Fruit fly (Drosophila melanogaster) whole organism, embryonic: ENCODE results near the gene CG14395.
A peak's percentile ranks its signal among the peaks of the same experiment; 100 is the strongest.

Experiments used
- Antp ChIP-seq: fragments of 200-800 bp; sonication (Bioruptor generic); optimal IDR thresholded peaks from 3 replicates; lab custom pipeline; 2016; ENCODE audit warnings: missing biosample characterization, missing genetic modification characterization
- Bgb ChIP-seq: fragments of 200-800 bp; sonication (Bioruptor generic); IDR thresholded peaks from 2 replicates; pipeline ENCODE4 v1.3.6; 2022; ENCODE audit warnings: missing biosample characterization, missing genetic modification characterization; ENCODE audit not compliant: partially characterized antibody
- CG10431 ChIP-seq: fragments of 200-800 bp; sonication (Bioruptor generic); optimal IDR thresholded peaks from 3 replicates; lab custom pipeline; 2018; ENCODE audit warnings: missing biosample characterization, mild to moderate bottlenecking, missing genetic modification characterization
- CG11560 ChIP-seq: fragments of 200-800 bp; sonication (Bioruptor generic); IDR thresholded peaks from 3 replicates; pipeline ENCODE4 v1.3.6; 2022; ENCODE audit warnings: missing biosample characterization, missing genetic modification characterization
- CG13894 ChIP-seq: fragments of 200-800 bp; sonication (Bioruptor generic); optimal IDR thresholded peaks from 3 replicates; lab custom pipeline; 2018; ENCODE audit warnings: missing biosample characterization, mild to moderate bottlenecking, missing genetic modification characterization, moderate library complexity
- CG15073 ChIP-seq: fragments of 200-800 bp; sonication (Bioruptor generic); optimal IDR thresholded peaks from 2 replicates; lab custom pipeline; 2016; ENCODE audit warnings: missing biosample characterization, missing genetic modification characterization
- CG15696 ChIP-seq: fragments of 200-800 bp; sonication (Bioruptor generic); optimal IDR thresholded peaks from 2 replicates; lab custom pipeline; 2019; ENCODE audit warnings: missing biosample characterization, mild to moderate bottlenecking, missing genetic modification characterization, moderate library complexity
- CG16863 ChIP-seq: fragments of 200-800 bp; sonication (Bioruptor generic); optimal IDR thresholded peaks from 3 replicates; lab custom pipeline; 2016; ENCODE audit warnings: missing biosample characterization, missing genetic modification characterization
- CG18599 ChIP-seq: fragments of 200-800 bp; sonication (Bioruptor generic); optimal IDR thresholded peaks from 3 replicates; lab custom pipeline; 2017; ENCODE audit warnings: missing biosample characterization, missing genetic modification characterization, mild to moderate bottlenecking, moderate library complexity, missing genetic modification reagents
- CG3847 ChIP-seq: fragments of 200-800 bp; sonication (Bioruptor generic); IDR thresholded peaks from 2 replicates; pipeline ENCODE4 v1.3.6; 2022; ENCODE audit warnings: missing biosample characterization, missing genetic modification characterization
- CG4328 ChIP-seq: fragments of 200-800 bp; sonication (Bioruptor generic); optimal IDR thresholded peaks from 3 replicates; lab custom pipeline; 2017; ENCODE audit warnings: missing biosample characterization, missing genetic modification reagents, missing genetic modification characterization
- CG4404 ChIP-seq: fragments of 200-800 bp; sonication (Bioruptor generic); IDR thresholded peaks from 2 replicates; pipeline ENCODE4 v1.3.6; 2022; ENCODE audit warnings: missing biosample characterization, missing genetic modification characterization
- CG6813 ChIP-seq: fragments of 200-800 bp; sonication (Bioruptor generic); optimal IDR thresholded peaks from 2 replicates; lab custom pipeline; 2017; ENCODE audit warnings: missing biosample characterization, missing genetic modification characterization, mild to moderate bottlenecking, moderate library complexity, missing genetic modification reagents
- CG7987 ChIP-seq: fragments of 200-800 bp; sonication (Bioruptor generic); optimal IDR thresholded peaks from 2 replicates; lab custom pipeline; 2018; ENCODE audit warnings: missing biosample characterization, mild to moderate bottlenecking, missing genetic modification characterization, moderate library complexity
- CG8388 ChIP-seq: fragments of 200-800 bp; sonication (Bioruptor generic); optimal IDR thresholded peaks from 2 replicates; lab custom pipeline; 2019; ENCODE audit warnings: missing biosample characterization, mild to moderate bottlenecking, missing genetic modification characterization, moderate library complexity
- CG8924 ChIP-seq: fragments of 200-800 bp; optimal IDR thresholded peaks from 3 replicates; lab custom pipeline; 2019; ENCODE audit warnings: missing biosample characterization, mild to moderate bottlenecking, missing genetic modification characterization, moderate library complexity
- Dek ChIP-seq: fragments of 200-800 bp; sonication (Bioruptor generic); optimal IDR thresholded peaks from 3 replicates; lab custom pipeline; 2019; ENCODE audit warnings: missing biosample characterization, mild to moderate bottlenecking, missing genetic modification characterization, moderate library complexity
- Ets97D ChIP-seq: fragments of 200-800 bp; sonication (Bioruptor generic); optimal IDR thresholded peaks from 3 replicates; lab custom pipeline; 2016; ENCODE audit warnings: missing biosample characterization, missing genetic modification characterization
- HLH3B ChIP-seq: fragments of 200-800 bp; sonication (Bioruptor generic); IDR thresholded peaks from 2 replicates; pipeline ENCODE4 v1.3.6; 2022; ENCODE audit warnings: missing biosample characterization, missing genetic modification characterization
- Med ChIP-seq: fragments of 200-800 bp; sonication (Bioruptor generic); peaks from one replicate; lab custom pipeline; 2016; ENCODE audit warnings: missing biosample characterization, missing genetic modification characterization, mild to moderate bottlenecking, inconsistent platforms, moderate library complexity
- NfI ChIP-seq: fragments of 200-800 bp; sonication (Bioruptor generic); optimal IDR thresholded peaks from 3 replicates; lab custom pipeline; 2018; ENCODE audit warnings: missing biosample characterization, mild to moderate bottlenecking, missing genetic modification characterization, moderate library complexity
- Pdp1 ChIP-seq, 2 experiments: fragments of 200-800 bp; sonication (Bioruptor generic); optimal IDR thresholded peaks; 3 replicates each; lab custom pipeline; 2016; ENCODE audit warnings: missing biosample characterization in 2 of 2, missing genetic modification characterization in 2 of 2, mild to moderate bottlenecking in 1 of 2, moderate library complexity in 1 of 2
- Tbp ChIP-seq: fragments of >200 bp; optimal IDR thresholded peaks from 2 replicates; lab custom pipeline; 2018; ENCODE audit warnings: missing biosample characterization, missing genetic modification characterization
- bbx ChIP-seq: fragments of 200-800 bp; sonication (Bioruptor generic); IDR thresholded peaks from 2 replicates; pipeline ENCODE4 v1.3.6; 2022; ENCODE audit warnings: missing biosample characterization, missing genetic modification characterization; ENCODE audit not compliant: partially characterized antibody
- cato ChIP-seq: fragments of 200-800 bp; sonication (Bioruptor generic); optimal IDR thresholded peaks from 2 replicates; lab custom pipeline; 2016; ENCODE audit warnings: missing biosample characterization, missing genetic modification characterization, borderline replicate concordance
- dysf ChIP-seq: fragments of 200-800 bp; sonication (Bioruptor generic); IDR thresholded peaks from 3 replicates; pipeline ENCODE4 v1.3.6; 2022; ENCODE audit warnings: missing biosample characterization, missing genetic modification characterization
- ftz-f1 ChIP-seq: fragments of 200-800 bp; sonication (Bioruptor generic); optimal IDR thresholded peaks from 2 replicates; lab custom pipeline; 2016; ENCODE audit warnings: missing biosample characterization, missing genetic modification characterization
- gsb ChIP-seq: fragments of 200-800 bp; sonication (Bioruptor generic); IDR thresholded peaks from 2 replicates; pipeline ENCODE4 v1.3.6; 2022; ENCODE audit warnings: missing biosample characterization, missing genetic modification characterization
- lola ChIP-seq, 3 experiments: fragments of >200 bp in 2 of 3; fragments of 200-800 bp in 1 of 3; sonication (Bioruptor generic) in 1 of 3; optimal IDR thresholded peaks; 2 replicates each; lab custom pipeline; 2017 to 2019; ENCODE audit warnings: missing biosample characterization in 3 of 3, missing genetic modification characterization in 3 of 3, mild to moderate bottlenecking in 1 of 3, moderate library complexity in 1 of 3
- lov ChIP-seq, 2 experiments: fragments of 200-800 bp in 1 of 2; fragments of >200 bp in 1 of 2; sonication (Bioruptor generic) in 1 of 2; IDR thresholded peaks in 1 of 2; optimal IDR thresholded peaks in 1 of 2; 2 replicates in 1 of 2; 3 replicates in 1 of 2; pipeline versions ENCODE4 v1.3.6 to Lab custom; 2017 to 2022; ENCODE audit warnings: missing biosample characterization in 1 of 2, missing genetic modification characterization in 1 of 2
- nmo ChIP-seq: fragments of 200-800 bp; sonication (Bioruptor generic); optimal IDR thresholded peaks from 2 replicates; lab custom pipeline; 2018; ENCODE audit warnings: missing biosample characterization, mild to moderate bottlenecking, missing genetic modification characterization, moderate library complexity
- org-1 ChIP-seq: fragments of 200-800 bp; sonication (Bioruptor generic); optimal IDR thresholded peaks from 2 replicates; lab custom pipeline; 2017; ENCODE audit warnings: missing biosample characterization, missing genetic modification characterization
- row ChIP-seq: fragments of 200-800 bp; sonication (Bioruptor generic); IDR thresholded peaks from 3 replicates; pipeline ENCODE4 v1.3.6; 2022; ENCODE audit warnings: missing biosample characterization, missing genetic modification characterization
- stwl ChIP-seq: fragments of 200-800 bp; sonication (Bioruptor generic); optimal IDR thresholded peaks from 3 replicates; lab custom pipeline; 2018; ENCODE audit warnings: missing biosample characterization, mild to moderate bottlenecking, missing genetic modification characterization, moderate library complexity

The CG14395 gene

dm6 chr3R:12630369-12630768 lies 32.3 kb upstream of the CG14395 start, which contains the start of gene Not10 (continued):
- TF ChIP-seq Bgb (peak; percentile 43; the same call in 1 of the 2 replicates), nmo (GFP tag; lab: Kevin White, UChicago) (peak; percentile 61), CG13894 (no peak), Ets97D (GFP tag; lab: Kevin White, UChicago) (no peak), HLH3B (GFP tag; lab: Robert Waterston, UW) (peak; percentile 35; the same call in 1 of the 2 replicates), CG8388 (peak; percentile 5), NfI (GFP tag; lab: Kevin White, UChicago) (peak; percentile 48), lov (optimal IDR thresholded peaks at IDR 0.05; lab: Kevin White, UChicago) (no peak), lov (GFP tag; IDR thresholded peaks at IDR 0.05; lab: Robert Waterston, UW) (no peak), Dek (tag; lab: Kevin White, UChicago) (peak; percentile 59), CG15073 (GFP tag; lab: Kevin White, UChicago) (no peak), CG7987 (GFP tag; lab: Kevin White, UChicago) (no peak), Antp (no peak), lola (GFP tag; optimal IDR thresholded peaks at IDR 0.05; lab: Kevin White, UChicago) (peak in 1 of 3 experiments; percentile 11), stwl (peak; percentile 55), row (GFP tag; lab: Robert Waterston, UW) (peak; percentile 79), dysf (GFP tag; lab: Robert Waterston, UW) (no peak), ftz-f1 (GFP tag; lab: Kevin White, UChicago) (no peak), CG18599 (GFP tag; lab: Kevin White, UChicago) (no peak), Med (GFP tag; lab: Kevin White, UChicago) (peak; percentile 46), gsb (no peak), CG15696 (peak; percentile 60), CG3847 (GFP tag; lab: Robert Waterston, UW) (peak; percentile 64), CG10431 (GFP tag; lab: Kevin White, UChicago) (no peak), CG4328 (GFP tag; lab: Kevin White, UChicago) (peak; percentile 36)
- TF ChIP-seq, all 482 proteins: peak for 120

- TF ChIP-seq CG4404 (no peak), org-1 (no peak), CG16863 (GFP tag; lab: Kevin White, UChicago) (no peak), cato (GFP tag; lab: Kevin White, UChicago) (no peak)
Observed at dm6 chr3R:12633059-12633458, 29.6 kb upstream of the CG14395 start, which contains the start of gene CG18530. TSS of gene CG18530 (plus strand) at chr3R:12633359.

dm6 chr3R:12634617-12635016 lies 28.0 kb upstream of the CG14395 start, which contains the start of gene CG11598:
TSS of gene CG11598 (plus strand) at chr3R:12634917.
- TF ChIP-seq Tbp (GFP tag; lab: Kevin White, UChicago) (no peak), bbx (GFP tag; lab: Robert Waterston, UW) (no peak), Pdp1 (GFP tag; optimal IDR thresholded peaks at IDR 0.05; lab: Kevin White, UChicago) (no peak), CG8924 (tag; lab: Kevin White, UChicago) (no peak)

DNA sequence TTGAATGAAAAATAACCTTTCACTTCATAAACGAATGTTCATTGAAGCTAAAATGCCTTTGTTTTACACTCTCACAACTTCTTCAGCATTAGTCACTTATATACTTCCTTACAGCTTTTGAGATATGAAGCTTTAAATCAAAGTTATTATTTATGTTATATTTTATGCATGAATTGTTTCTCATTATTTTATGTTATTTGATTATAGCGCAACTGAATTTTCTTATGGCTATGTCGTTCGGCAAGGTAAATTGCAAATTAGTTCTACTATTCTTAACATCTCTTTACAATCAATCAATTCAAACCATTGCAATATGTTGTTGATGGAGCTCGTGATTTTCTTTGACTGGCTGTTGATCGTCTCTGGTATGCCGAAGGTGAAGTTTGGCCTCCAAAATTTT lies 26.4 kb upstream of the CG14395 start, which contains the start of gene CG11600:
Gene CG11600, plus strand, starts transcription at position 301 of the 400 bp plus-strand sequence.
- TF ChIP-seq CG6813 (GFP tag; lab: Kevin White, UChicago) (no peak), CG11560 (tag; lab: Robert Waterston, UW) (no peak)
